Worm (Caenorhabditis elegans): ENCODE results near the gene zyg-9.

The zyg-9 gene

ce11 chrII:8457438-8457837 lies at the start of gene zyg-9:
Gene zyg-9 (plus strand): TSS chrII:8457818.
- TF ChIP-seq T22C8.4 (GFP tag; IDR thresholded peaks at IDR 0.05): 0 out of 2 replicates have a peak, but pooled peaks have one; percentile 14
- TF ChIP-seq med-1 (GFP tag; optimal IDR thresholded peaks at IDR 0.05; ENCODE audit: insufficient read depth): no peak

- TF ChIP-seq ztf-23 (GFP tag; IDR thresholded peaks at IDR 0.05): no peak
- no peak for TF ChIP-seq cog-1 (tag; optimal IDR thresholded peaks at IDR 0.05)
- no peak for TF ChIP-seq klf-2 (GFP tag; conservative IDR thresholded peaks at IDR 0.05)
- TF ChIP-seq flt-1 (GFP tag; IDR thresholded peaks at IDR 0.05): no peak
- no peak for TF ChIP-seq ref-1 (GFP tag; conservative IDR thresholded peaks at IDR 0.05)
- no peak for TF ChIP-seq T22C8.4 (GFP tag; IDR thresholded peaks at IDR 0.05)
- TF ChIP-seq med-1 (GFP tag; optimal IDR thresholded peaks at IDR 0.05; ENCODE audit: insufficient read depth): no peak
- TF ChIP-seq ztf-29 (GFP tag; IDR thresholded peaks at IDR 0.05): no peak
- no peak for TF ChIP-seq tab-1 (GFP tag; IDR thresholded peaks at IDR 0.05)
Observed at ce11 chrII:8409538-8409937, 48.1 kb upstream of the zyg-9 start.

ce11 chrII:8411002-8411401 lies 46.6 kb upstream of the zyg-9 start:
- TF ChIP-seq ref-1 (GFP tag; conservative IDR thresholded peaks at IDR 0.05) (no peak), flt-1 (GFP tag; IDR thresholded peaks at IDR 0.05) (no peak), ztf-23 (GFP tag; IDR thresholded peaks at IDR 0.05) (no peak), med-1 (GFP tag; optimal IDR thresholded peaks at IDR 0.05; ENCODE audit: insufficient read depth) (no peak), ztf-29 (GFP tag; IDR thresholded peaks at IDR 0.05) (no peak), klf-2 (GFP tag; conservative IDR thresholded peaks at IDR 0.05) (no peak), cog-1 (tag; optimal IDR thresholded peaks at IDR 0.05) (no peak), tab-1 (GFP tag; IDR thresholded peaks at IDR 0.05) (no peak), T22C8.4 (GFP tag; IDR thresholded peaks at IDR 0.05) (no peak)

- TF ChIP-seq T22C8.4 (GFP tag; IDR thresholded peaks at IDR 0.05): no peak
- TF ChIP-seq ref-1 (GFP tag; conservative IDR thresholded peaks at IDR 0.05): no peak
- TF ChIP-seq ztf-29 (GFP tag; IDR thresholded peaks at IDR 0.05): no peak
- no peak for TF ChIP-seq klf-2 (GFP tag; conservative IDR thresholded peaks at IDR 0.05)
- TF ChIP-seq cog-1 (tag; optimal IDR thresholded peaks at IDR 0.05): no peak
- no peak for TF ChIP-seq med-1 (GFP tag; optimal IDR thresholded peaks at IDR 0.05; ENCODE audit: insufficient read depth)
- no peak for TF ChIP-seq flt-1 (GFP tag; IDR thresholded peaks at IDR 0.05)
- TF ChIP-seq tab-1 (GFP tag; IDR thresholded peaks at IDR 0.05): no peak
- TF ChIP-seq ztf-23 (GFP tag; IDR thresholded peaks at IDR 0.05): no peak
Observed at ce11 chrII:8412061-8412721, 45.4 kb upstream of the zyg-9 start, which contains the start of gene efl-3. Gene efl-3 (plus strand): TSS chrII:8412671.

ce11 chrII:8412935-8413334 lies 44.7 kb upstream of the zyg-9 start:
- TF ChIP-seq flt-1 (GFP tag; IDR thresholded peaks at IDR 0.05): no peak
- TF ChIP-seq T22C8.4 (GFP tag; IDR thresholded peaks at IDR 0.05): no peak
- no peak for TF ChIP-seq ztf-23 (GFP tag; IDR thresholded peaks at IDR 0.05)
- TF ChIP-seq ref-1 (GFP tag; conservative IDR thresholded peaks at IDR 0.05): no peak
- no peak for TF ChIP-seq med-1 (GFP tag; optimal IDR thresholded peaks at IDR 0.05; ENCODE audit: insufficient read depth)
- TF ChIP-seq tab-1 (GFP tag; IDR thresholded peaks at IDR 0.05): no peak
- TF ChIP-seq klf-2 (GFP tag; conservative IDR thresholded peaks at IDR 0.05): no peak
- TF ChIP-seq cog-1 (tag; optimal IDR thresholded peaks at IDR 0.05): no peak
- TF ChIP-seq ztf-29 (GFP tag; IDR thresholded peaks at IDR 0.05): no peak

- TF ChIP-seq ztf-29 (GFP tag; IDR thresholded peaks at IDR 0.05) (no peak), flt-1 (GFP tag; IDR thresholded peaks at IDR 0.05) (no peak), T22C8.4 (GFP tag; IDR thresholded peaks at IDR 0.05) (no peak), ztf-23 (GFP tag; IDR thresholded peaks at IDR 0.05) (no peak), med-1 (GFP tag; optimal IDR thresholded peaks at IDR 0.05; ENCODE audit: insufficient read depth) (no peak), tab-1 (GFP tag; IDR thresholded peaks at IDR 0.05) (no peak), klf-2 (GFP tag; conservative IDR thresholded peaks at IDR 0.05) (no peak), ref-1 (GFP tag; conservative IDR thresholded peaks at IDR 0.05) (no peak), cog-1 (tag; optimal IDR thresholded peaks at IDR 0.05) (no peak)
Observed at ce11 chrII:8415035-8415434, 42.6 kb upstream of the zyg-9 start.

- TF ChIP-seq ztf-23 (GFP tag; IDR thresholded peaks at IDR 0.05) (no peak), ztf-29 (GFP tag; IDR thresholded peaks at IDR 0.05) (peak; percentile 54; the same call in 1 of the 2 replicates), flt-1 (GFP tag; IDR thresholded peaks at IDR 0.05) (0 out of 2 replicates have a peak, but pooled peaks have one; percentile 49), med-1 (GFP tag; optimal IDR thresholded peaks at IDR 0.05; ENCODE audit: insufficient read depth) (no peak)
Observed at ce11 chrII:8415462-8416037, 42.1 kb upstream of the zyg-9 start.

ce11 chrII:8417059-8417668 lies 40.5 kb upstream of the zyg-9 start, which contains the start of gene fdgt-2:
Gene fdgt-2 (plus strand): TSS chrII:8417618.
- TF ChIP-seq ztf-29 (GFP tag; IDR thresholded peaks at IDR 0.05) (no peak), klf-2 (GFP tag; conservative IDR thresholded peaks at IDR 0.05) (no peak), flt-1 (GFP tag; IDR thresholded peaks at IDR 0.05) (no peak), med-1 (GFP tag; optimal IDR thresholded peaks at IDR 0.05; ENCODE audit: insufficient read depth) (no peak), ref-1 (GFP tag; conservative IDR thresholded peaks at IDR 0.05) (no peak), T22C8.4 (GFP tag; IDR thresholded peaks at IDR 0.05) (no peak), ztf-23 (GFP tag; IDR thresholded peaks at IDR 0.05) (no peak), tab-1 (GFP tag; IDR thresholded peaks at IDR 0.05) (no peak), cog-1 (tag; optimal IDR thresholded peaks at IDR 0.05) (no peak)

ce11 chrII:8419015-8419414 lies 38.6 kb upstream of the zyg-9 start:
- TF ChIP-seq flt-1 (GFP tag; IDR thresholded peaks at IDR 0.05) (no peak), klf-2 (GFP tag; conservative IDR thresholded peaks at IDR 0.05) (no peak), ref-1 (GFP tag; conservative IDR thresholded peaks at IDR 0.05) (no peak), ztf-23 (GFP tag; IDR thresholded peaks at IDR 0.05) (no peak), ztf-29 (GFP tag; IDR thresholded peaks at IDR 0.05) (no peak), tab-1 (GFP tag; IDR thresholded peaks at IDR 0.05) (no peak), med-1 (GFP tag; optimal IDR thresholded peaks at IDR 0.05; ENCODE audit: insufficient read depth) (no peak), T22C8.4 (GFP tag; IDR thresholded peaks at IDR 0.05) (no peak), cog-1 (tag; optimal IDR thresholded peaks at IDR 0.05) (no peak)
